Fruit fly (Drosophila melanogaster) whole organism, embryonic: ENCODE results near the gene UbcE2H.

Source experiments
- Atf6 ChIP-seq: fragments of 200-800 bp; sonication (Bioruptor generic); IDR thresholded peaks from 2 replicates; pipeline ENCODE4 v1.3.6; 2022; ENCODE audit warnings: missing biosample characterization, missing genetic modification characterization
- B-H1 ChIP-seq: fragments of 200-800 bp; sonication (Bioruptor generic); IDR thresholded peaks from 3 replicates; pipeline ENCODE4 v1.3.6; 2022; ENCODE audit warnings: missing biosample characterization, missing genetic modification characterization
- BtbVII ChIP-seq: fragments of 200-800 bp; sonication (Bioruptor generic); optimal IDR thresholded peaks from 3 replicates; lab custom pipeline; 2017; ENCODE audit warnings: missing biosample characterization, mild to moderate bottlenecking, missing genetic modification characterization
- CG10543 ChIP-seq: fragments of 200-800 bp; sonication (Bioruptor generic); optimal IDR thresholded peaks from 3 replicates; lab custom pipeline; 2017; ENCODE audit warnings: missing biosample characterization, mild to moderate bottlenecking, missing genetic modification characterization, moderate library complexity
- CG1602 ChIP-seq: fragments of 200-800 bp; sonication (Bioruptor generic); optimal IDR thresholded peaks from 3 replicates; lab custom pipeline; 2016; ENCODE audit warnings: missing biosample characterization, missing genetic modification characterization
- CG17186 ChIP-seq: fragments of 200-800 bp; sonication (Bioruptor generic); optimal IDR thresholded peaks from 3 replicates; lab custom pipeline; 2017; ENCODE audit warnings: missing biosample characterization, missing genetic modification reagents, missing genetic modification characterization
- CG17359 ChIP-seq: fragments of 200-800 bp; sonication (Bioruptor generic); optimal IDR thresholded peaks from 3 replicates; lab custom pipeline; 2018; ENCODE audit warnings: missing biosample characterization, mild to moderate bottlenecking, missing genetic modification characterization, moderate library complexity
- CG18262 ChIP-seq: fragments of 200-800 bp; optimal IDR thresholded peaks from 3 replicates; lab custom pipeline; 2019; ENCODE audit warnings: missing biosample characterization, mild to moderate bottlenecking, missing genetic modification characterization, moderate library complexity
- CG31224 ChIP-seq: fragments of 200-800 bp; sonication (Bioruptor generic); IDR thresholded peaks from 2 replicates; pipeline ENCODE4 v1.3.6; 2022; ENCODE audit warnings: missing biosample characterization, missing genetic modification characterization
- CG31441 ChIP-seq: fragments of 200-800 bp; sonication (Bioruptor generic); IDR thresholded peaks from 2 replicates; pipeline ENCODE4 v1.3.6; 2022; ENCODE audit warnings: missing biosample characterization, missing genetic modification characterization
- CG34376 ChIP-seq: fragments of 200-800 bp; sonication (Bioruptor generic); optimal IDR thresholded peaks from 2 replicates; lab custom pipeline; 2018; ENCODE audit warnings: missing biosample characterization, mild to moderate bottlenecking, missing genetic modification characterization
- CG4730 ChIP-seq: fragments of 200-800 bp; sonication (Bioruptor generic); IDR thresholded peaks from 2 replicates; pipeline ENCODE4 v1.3.6; 2022; ENCODE audit warnings: missing biosample characterization, missing genetic modification characterization
- CG7928 ChIP-seq: fragments of 200-800 bp; sonication (Bioruptor generic); optimal IDR thresholded peaks from 2 replicates; lab custom pipeline; 2017; ENCODE audit warnings: missing biosample characterization, mild to moderate bottlenecking, missing genetic modification characterization
- CG8359 ChIP-seq: fragments of 200-800 bp; sonication (Bioruptor generic); optimal IDR thresholded peaks from 2 replicates; lab custom pipeline; 2017; ENCODE audit warnings: missing biosample characterization, mild to moderate bottlenecking, missing genetic modification characterization, borderline replicate concordance
- CG9727 ChIP-seq: fragments of 200-800 bp; sonication (Bioruptor generic); optimal IDR thresholded peaks from 3 replicates; lab custom pipeline; 2017; ENCODE audit warnings: missing biosample characterization, mild to moderate bottlenecking, missing genetic modification characterization
- CHES-1-like ChIP-seq: fragments of 200-800 bp; sonication (Bioruptor generic); optimal IDR thresholded peaks from 2 replicates; lab custom pipeline; 2016; ENCODE audit warnings: missing biosample characterization, missing genetic modification characterization
- CTCF ChIP-seq: fragments of 200-800 bp; sonication (Bioruptor generic); optimal IDR thresholded peaks from 2 replicates; lab custom pipeline; 2017; ENCODE audit warnings: missing biosample characterization, mild to moderate bottlenecking, missing genetic modification characterization, moderate library complexity
- D19A ChIP-seq: fragments of 200-800 bp; optimal IDR thresholded peaks from 3 replicates; lab custom pipeline; 2019; ENCODE audit warnings: missing biosample characterization, mild to moderate bottlenecking, missing genetic modification characterization, moderate library complexity
- Dp ChIP-seq: fragments of 200-800 bp; sonication (Bioruptor generic); optimal IDR thresholded peaks from 2 replicates; lab custom pipeline; 2018; ENCODE audit warnings: missing biosample characterization, mild to moderate bottlenecking, missing genetic modification characterization, moderate library complexity
- E2f1 ChIP-seq: fragments of 200-800 bp; sonication (Bioruptor generic); IDR thresholded peaks from 2 replicates; pipeline ENCODE4 v1.3.6; 2022; ENCODE audit warnings: missing biosample characterization, missing genetic modification characterization
- Elba2 ChIP-seq: fragments of 200-800 bp; sonication (Bioruptor generic); optimal IDR thresholded peaks from 3 replicates; lab custom pipeline; 2016; ENCODE audit warnings: missing biosample characterization, missing genetic modification characterization
- HLH4C ChIP-seq: fragments of 200-800 bp; sonication (Bioruptor generic); IDR thresholded peaks from 3 replicates; pipeline ENCODE4 v1.3.6; 2022; ENCODE audit warnings: missing biosample characterization, missing genetic modification characterization; ENCODE audit not compliant: partially characterized antibody
- HLH54F ChIP-seq: fragments of 200-800 bp; sonication (Bioruptor generic); optimal IDR thresholded peaks from 3 replicates; lab custom pipeline; 2016; ENCODE audit warnings: missing biosample characterization, missing genetic modification characterization
- Max ChIP-seq: fragments of 200-800 bp; sonication (Bioruptor generic); optimal IDR thresholded peaks from 2 replicates; lab custom pipeline; 2016; ENCODE audit warnings: missing biosample characterization, mild to moderate bottlenecking, missing genetic modification characterization
- Rfx ChIP-seq: fragments of 200-800 bp; sonication (Bioruptor generic); IDR thresholded peaks from 2 replicates; pipeline ENCODE4 v1.3.6; 2022; ENCODE audit warnings: missing biosample characterization, missing genetic modification characterization
- Sry-δ ChIP-seq: fragments of 200-800 bp; sonication (Bioruptor generic); optimal IDR thresholded peaks from 2 replicates; lab custom pipeline; 2016; ENCODE audit warnings: missing biosample characterization, missing genetic modification characterization
- ac ChIP-seq: fragments of 200-800 bp; sonication (Bioruptor generic); optimal IDR thresholded peaks from 3 replicates; lab custom pipeline; 2017; ENCODE audit warnings: missing biosample characterization, mild to moderate bottlenecking, missing genetic modification characterization
- ash1 ChIP-seq: fragments of 200-800 bp; sonication (Bioruptor generic); optimal IDR thresholded peaks from 2 replicates; lab custom pipeline; 2018; ENCODE audit warnings: missing biosample characterization, mild to moderate bottlenecking, missing genetic modification characterization
- ato ChIP-seq: fragments of 200-800 bp; sonication (Bioruptor generic); IDR thresholded peaks from 2 replicates; pipeline ENCODE4 v1.3.6; 2022; ENCODE audit warnings: missing biosample characterization, missing genetic modification characterization; ENCODE audit not compliant: partially characterized antibody
- br ChIP-seq: fragments of >200 bp; optimal IDR thresholded peaks from 2 replicates; lab custom pipeline; 2017
- cato ChIP-seq: fragments of 200-800 bp; sonication (Bioruptor generic); optimal IDR thresholded peaks from 2 replicates; lab custom pipeline; 2016; ENCODE audit warnings: missing biosample characterization, missing genetic modification characterization, borderline replicate concordance
- ci ChIP-seq: fragments of 200-800 bp; sonication (Bioruptor generic); IDR thresholded peaks from 3 replicates; pipeline ENCODE4 v1.3.6; 2022; ENCODE audit warnings: missing biosample characterization, missing genetic modification characterization
- corto ChIP-seq: fragments of 200-800 bp; sonication (Bioruptor generic); optimal IDR thresholded peaks from 2 replicates; lab custom pipeline; 2016; ENCODE audit warnings: missing biosample characterization, mild to moderate bottlenecking, missing genetic modification characterization, moderate library complexity
- dmrt99B ChIP-seq: fragments of 200-800 bp; sonication (Bioruptor generic); optimal IDR thresholded peaks from 2 replicates; lab custom pipeline; 2018; ENCODE audit warnings: missing biosample characterization, mild to moderate bottlenecking, missing genetic modification characterization, moderate library complexity
- esg ChIP-seq: fragments of 200-800 bp; sonication (Bioruptor generic); conservative IDR thresholded peaks from 2 replicates; pipeline ENCODE4 v1.3.6; 2022; ENCODE audit warnings: missing biosample characterization, missing genetic modification characterization
- fru ChIP-seq: fragments of >200 bp; optimal IDR thresholded peaks from 2 replicates; lab custom pipeline; 2017
- gce ChIP-seq: fragments of 200-800 bp; sonication (Bioruptor generic); IDR thresholded peaks from 3 replicates; pipeline ENCODE4 v1.3.6; 2022; ENCODE audit warnings: missing biosample characterization, missing genetic modification characterization
- gcm ChIP-seq: fragments of 200-800 bp; sonication (Bioruptor generic); optimal IDR thresholded peaks from 2 replicates; lab custom pipeline; 2019; ENCODE audit warnings: missing biosample characterization, mild to moderate bottlenecking, missing genetic modification characterization, moderate library complexity
- h ChIP-seq: fragments of >200 bp; optimal IDR thresholded peaks from 2 replicates; lab custom pipeline; 2017
- hbn ChIP-seq: fragments of 200-800 bp; sonication (Bioruptor generic); IDR thresholded peaks from 2 replicates; pipeline ENCODE4 v1.3.6; 2022; ENCODE audit warnings: missing biosample characterization, missing genetic modification characterization; ENCODE audit not compliant: partially characterized antibody
- jigr1 ChIP-seq: fragments of 200-800 bp; sonication (Bioruptor generic); IDR thresholded peaks from 3 replicates; pipeline ENCODE4 v1.3.6; 2022; ENCODE audit warnings: missing biosample characterization, missing genetic modification characterization
- lmd ChIP-seq: fragments of 200-800 bp; sonication (Bioruptor generic); IDR thresholded peaks from 2 replicates; pipeline ENCODE4 v1.3.6; 2022; ENCODE audit warnings: missing biosample characterization, missing genetic modification characterization
- lola ChIP-seq, 3 experiments: fragments of >200 bp in 2 of 3; fragments of 200-800 bp in 1 of 3; sonication (Bioruptor generic) in 1 of 3; optimal IDR thresholded peaks; 2 replicates each; lab custom pipeline; 2017 to 2019; ENCODE audit warnings: missing biosample characterization in 3 of 3, missing genetic modification characterization in 3 of 3, mild to moderate bottlenecking in 1 of 3, moderate library complexity in 1 of 3
- peb ChIP-seq: fragments of 200-800 bp; sonication (Bioruptor generic); IDR thresholded peaks from 2 replicates; pipeline ENCODE4 v1.3.6; 2022; ENCODE audit warnings: missing biosample characterization, missing genetic modification characterization
- prd ChIP-seq, 3 experiments: fragments of >200 bp in 2 of 3; fragments of 200-800 bp in 1 of 3; sonication (Bioruptor generic) in 1 of 3; optimal IDR thresholded peaks in 2 of 3; IDR thresholded peaks in 1 of 3; 2 replicates in 2 of 3; 3 replicates in 1 of 3; pipeline versions ENCODE4 v1.3.6 to Lab custom; 2017 to 2022; ENCODE audit warnings: missing biosample characterization in 1 of 3, missing genetic modification characterization in 1 of 3
- ro ChIP-seq: fragments of 200-800 bp; sonication (Bioruptor generic); IDR thresholded peaks from 2 replicates; pipeline ENCODE4 v1.3.6; 2022; ENCODE audit warnings: missing biosample characterization, missing genetic modification characterization
- run ChIP-seq: fragments of 200-800 bp; sonication (Bioruptor generic); optimal IDR thresholded peaks from 3 replicates; lab custom pipeline; 2018; ENCODE audit warnings: missing biosample characterization, mild to moderate bottlenecking, missing genetic modification characterization
- seq ChIP-seq: fragments of 200-800 bp; sonication (Bioruptor generic); IDR thresholded peaks from 2 replicates; pipeline ENCODE4 v1.3.6; 2022; ENCODE audit warnings: missing biosample characterization, missing genetic modification characterization
- sim ChIP-seq: fragments of 200-800 bp; sonication (Bioruptor generic); IDR thresholded peaks from 2 replicates; pipeline ENCODE4 v1.3.6; 2022; ENCODE audit warnings: missing biosample characterization, missing genetic modification characterization
- tap ChIP-seq: fragments of 200-800 bp; optimal IDR thresholded peaks from 3 replicates; lab custom pipeline; 2019; ENCODE audit warnings: missing biosample characterization, mild to moderate bottlenecking, missing genetic modification characterization, moderate library complexity
- twi ChIP-seq: fragments of 200-800 bp; optimal IDR thresholded peaks from 2 replicates; lab custom pipeline; 2019; ENCODE audit warnings: missing biosample characterization, mild to moderate bottlenecking, missing genetic modification characterization, moderate library complexity
- unpg ChIP-seq: fragments of 200-800 bp; sonication (Bioruptor generic); optimal IDR thresholded peaks from 3 replicates; lab custom pipeline; 2018; ENCODE audit warnings: missing biosample characterization, mild to moderate bottlenecking, missing genetic modification characterization, moderate library complexity

Gene UbcE2H

DNA sequence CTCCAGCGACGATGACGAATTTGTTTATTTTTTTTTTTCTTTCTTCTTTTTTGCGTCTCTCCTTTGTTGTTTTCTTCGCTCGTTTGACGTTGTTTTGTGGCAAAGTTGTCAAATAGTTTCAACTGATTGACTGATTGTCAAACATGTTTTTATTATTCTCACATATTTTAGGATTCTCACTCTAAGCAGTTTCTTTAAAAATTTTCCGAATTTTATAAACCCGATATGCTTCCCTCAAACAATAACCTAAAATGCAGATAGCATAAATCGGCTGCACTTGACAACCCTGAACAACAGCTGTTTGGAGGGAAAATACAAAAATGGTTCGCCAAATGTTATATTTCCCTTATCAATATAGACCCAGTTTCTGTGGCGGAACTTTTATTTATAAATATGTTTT, 49.7 kb upstream of the UbcE2H start, which contains the start of gene CG17982 (continued):
- TF ChIP-seq CG17359 (tag; lab: Kevin White, UChicago) (peak; percentile 92), lola (GFP tag; optimal IDR thresholded peaks at IDR 0.05; lab: Kevin White, UChicago) (peak in 1 of 3 experiments; percentile 77), CG34376 (peak; percentile 79), CG8359 (GFP tag; lab: Kevin White, UChicago) (peak; percentile 4), CHES-1-like (GFP tag; lab: Kevin White, UChicago) (peak; percentile 90), sim (no peak), run (tag; lab: Kevin White, UChicago) (peak; percentile 66), esg (peak; percentile 74), Rfx (peak; percentile 87), CG31224 (GFP tag; lab: Robert Waterston, UW) (peak; percentile 65), prd (optimal IDR thresholded peaks at IDR 0.05; lab: Kevin White, UChicago) (no peak), prd (GFP tag; IDR thresholded peaks at IDR 0.05; lab: Robert Waterston, UW) (peak; percentile 81), seq (peak; percentile 71), Elba2 (GFP tag; lab: Kevin White, UChicago) (peak; percentile 4), HLH54F (GFP tag; lab: Kevin White, UChicago) (peak; percentile 86), peb (no peak), cato (peak; percentile 47), tap (tag; lab: Kevin White, UChicago) (peak; percentile 83), ash1 (GFP tag; lab: Kevin White, UChicago) (peak; percentile 40), B-H1 (GFP tag; lab: Robert Waterston, UW) (peak; percentile 67; the same call in 2 of the 3 replicates), CG9727 (GFP tag; lab: Kevin White, UChicago) (peak; percentile 79), jigr1 (peak; percentile 37; the same call in 2 of the 3 replicates), gce (GFP tag; lab: Robert Waterston, UW) (peak; percentile 63; the same call in 1 of the 3 replicates), CG17186 (GFP tag; lab: Kevin White, UChicago) (peak; percentile 46), unpg (GFP tag; lab: Kevin White, UChicago) (peak; percentile 92), CG10543 (GFP tag; lab: Kevin White, UChicago) (peak; percentile 90), CG1602 (peak; percentile 68), Atf6 (GFP tag; lab: Robert Waterston, UW) (peak; percentile 84), ro (GFP tag; lab: Robert Waterston, UW) (no peak), Max (peak; percentile 65), ci (GFP tag; lab: Robert Waterston, UW) (peak; percentile 90), CTCF (GFP tag; lab: Kevin White, UChicago) (peak; percentile 17), CG31441 (GFP tag; lab: Robert Waterston, UW) (peak; percentile 80), CG4730 (GFP tag; lab: Robert Waterston, UW) (peak; percentile 59), D19A (peak; percentile 77), ac (GFP tag; lab: Kevin White, UChicago) (peak; percentile 5), h (no peak), CG7928 (peak; percentile 47), gcm (GFP tag; lab: Kevin White, UChicago) (peak; percentile 83), dmrt99B (peak; percentile 84), Sry-δ (peak; percentile 48), ato (GFP tag; lab: Robert Waterston, UW) (no peak), lmd (GFP tag; lab: Robert Waterston, UW) (peak; percentile 79), Dp (peak; percentile 72), CG18262 (tag; lab: Kevin White, UChicago) (peak; percentile 96), BtbVII (GFP tag; lab: Kevin White, UChicago) (peak; percentile 82), hbn (GFP tag; lab: Robert Waterston, UW) (peak; percentile 16; the same call in 1 of the 2 replicates), fru (lab: Kevin White, UChicago) (no peak), HLH4C (GFP tag; lab: Robert Waterston, UW) (no peak), twi (tag; lab: Kevin White, UChicago) (peak; percentile 66), br (lab: Kevin White, UChicago) (no peak), corto (GFP tag; lab: Kevin White, UChicago) (peak; percentile 87), E2f1 (GFP tag; lab: Robert Waterston, UW) (peak; percentile 79)
